Worm (Caenorhabditis elegans) whole organism, early embryonic: Measurements from ENCODE around the gene C33H5.1.

Experiments
- B0310.2 ChIP-seq: sonication (generic microtip); optimal IDR thresholded peaks from 2 replicates; lab custom pipeline; 2016; ENCODE audit warnings: mild to moderate bottlenecking, missing genetic modification characterization, missing compliant biosample characterization
- aly-1 ChIP-seq: sonication (generic microtip); optimal IDR thresholded peaks from 2 replicates; lab custom pipeline; 2016; ENCODE audit warnings: missing genetic modification characterization, missing compliant biosample characterization
- ama-1 ChIP-seq: fragments of 150-350 bp; optimal IDR thresholded peaks from 2 replicates; lab custom pipeline; 2014
- flt-1 ChIP-seq: fragments of 200-800 bp; sonication (Bioruptor generic); IDR thresholded peaks from 2 replicates; pipeline ENCODE4 v1.3.6; 2022; ENCODE audit warnings: missing genetic modification characterization, missing compliant biosample characterization
- hmbx-1 ChIP-seq: sonication (generic microtip); optimal IDR thresholded peaks from 2 replicates; lab custom pipeline; 2016; ENCODE audit warnings: mild to moderate bottlenecking, missing genetic modification characterization, missing compliant biosample characterization
- hnd-1 ChIP-seq: sonication (generic microtip); optimal IDR thresholded peaks from 2 replicates; lab custom pipeline; 2016; ENCODE audit warnings: missing genetic modification characterization, missing compliant biosample characterization
- pes-1 ChIP-seq: fragments of 200-800 bp; sonication (Bioruptor generic); IDR thresholded peaks from 2 replicates; pipeline ENCODE4 v1.3.6; 2022; ENCODE audit warnings: missing genetic modification reagents, missing genetic modification characterization, missing compliant biosample characterization
- sea-1 ChIP-seq: fragments of 200-800 bp; sonication (Bioruptor generic); conservative IDR thresholded peaks from 2 replicates; pipeline ENCODE4 v1.3.6; 2022; ENCODE audit warnings: missing genetic modification characterization, missing compliant biosample characterization

DNA sequence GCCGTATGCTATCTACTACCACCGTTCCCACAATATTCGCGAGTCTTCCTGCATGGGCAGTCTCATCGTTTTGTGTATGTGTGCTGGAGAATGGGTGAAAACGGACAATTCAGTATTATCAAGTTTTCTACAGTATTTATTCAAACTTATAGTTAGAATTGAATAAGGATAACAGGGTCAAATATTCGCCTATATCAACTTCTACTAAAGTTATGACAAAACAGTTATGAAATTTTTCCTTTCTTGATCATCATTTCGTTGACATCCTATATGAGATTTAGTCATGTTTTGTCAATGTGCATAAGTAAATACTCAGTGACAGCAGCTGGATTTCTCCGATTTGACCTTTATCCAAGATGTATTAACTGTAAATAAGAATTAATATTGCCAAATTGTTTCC is 42.6 kb downstream of the C33H5.1 start:
- no peak for TF ChIP-seq sea-1 (GFP tag; lab: Robert Waterston, UW)
- TF ChIP-seq ama-1 (lab: Kevin White, UChicago) = no peak
- TF ChIP-seq B0310.2 (tag; lab: Kevin White, UChicago) = no peak
- no peak for TF ChIP-seq hnd-1 (tag; lab: Kevin White, UChicago)
- TF ChIP-seq hmbx-1 (tag; lab: Kevin White, UChicago) = no peak
- no peak for TF ChIP-seq pes-1 (GFP tag; lab: Robert Waterston, UW)
- no peak for TF ChIP-seq flt-1
- no peak for TF ChIP-seq aly-1 (tag; lab: Kevin White, UChicago)
